Worm (Caenorhabditis elegans): Measurements from ENCODE around the gene F35D11.1.
A peak's percentile ranks its signal among the peaks of the same experiment; 100 is the strongest.

The F35D11.1 gene

DNA sequence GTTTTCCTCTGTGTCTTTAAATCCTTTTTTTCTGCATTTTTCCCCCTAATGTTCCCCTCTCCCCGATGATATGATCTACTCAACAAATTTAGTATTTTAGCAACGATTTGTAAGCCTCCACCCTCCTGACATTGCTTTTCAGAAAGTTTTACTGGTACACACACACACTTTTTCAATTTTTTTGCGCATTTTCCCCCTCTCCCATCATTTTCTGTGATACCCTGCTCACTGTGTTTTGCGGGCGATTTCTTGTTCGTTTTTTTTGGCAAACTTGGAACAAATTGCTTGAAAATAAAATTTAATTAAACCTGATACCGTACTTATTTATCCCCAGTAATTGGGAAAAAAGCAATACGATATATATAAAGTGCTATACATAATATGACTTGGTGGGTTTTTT is 36.0 kb upstream of the F35D11.1 start:
- TF ChIP-seq ama-1 (optimal IDR thresholded peaks at IDR 0.05) (peak; percentile 29), hnd-1 (tag; optimal IDR thresholded peaks at IDR 0.05) (no peak)

DNA sequence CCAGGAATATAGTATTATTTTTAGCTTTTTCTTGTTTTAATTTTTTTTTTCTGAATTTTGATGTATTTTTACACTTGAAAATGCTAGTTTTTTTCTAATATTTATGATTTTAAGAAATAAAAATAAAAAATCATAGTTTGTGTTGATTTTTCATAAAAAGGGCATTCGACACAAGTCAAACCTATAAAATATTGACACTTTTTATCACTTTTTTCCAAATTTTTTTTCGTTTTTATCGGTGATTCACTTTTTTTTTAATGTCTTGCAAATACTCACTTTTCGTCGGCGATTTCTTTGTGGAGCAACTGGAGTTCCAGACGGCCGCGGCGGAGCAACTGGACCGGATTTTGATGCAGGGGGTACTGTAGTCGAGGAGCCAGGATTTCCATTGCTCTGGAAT is 29.3 kb upstream of the F35D11.1 start:
- TF ChIP-seq B0310.2 (tag; optimal IDR thresholded peaks at IDR 0.05): no peak
- TF ChIP-seq ceh-36 (tag; optimal IDR thresholded peaks at IDR 0.05): no peak
- no peak for TF ChIP-seq tbx-11 (GFP tag; IDR thresholded peaks at IDR 0.05)
- no peak for TF ChIP-seq hmbx-1 (tag; optimal IDR thresholded peaks at IDR 0.05)
- no peak for TF ChIP-seq F13C5.2 (tag; optimal IDR thresholded peaks at IDR 0.05)

DNA sequence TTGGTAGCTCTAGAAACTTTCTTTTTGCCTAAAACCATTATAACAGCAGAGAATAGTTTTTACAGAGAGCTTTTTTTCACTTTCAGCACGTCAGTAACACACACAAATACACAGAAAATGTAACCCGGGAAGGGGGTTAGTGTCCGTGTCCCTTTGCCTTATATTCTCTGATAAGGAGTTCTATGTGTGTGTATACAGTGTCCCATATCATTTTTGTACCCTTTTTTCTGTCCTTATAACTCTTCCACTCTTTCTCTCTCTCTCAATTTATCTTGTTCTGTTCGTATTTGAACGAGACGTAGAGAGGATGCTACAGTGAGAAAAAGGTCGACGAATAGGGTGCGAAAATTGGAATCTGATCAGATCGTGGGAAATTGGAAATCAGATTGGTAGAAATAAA is 27.9 kb upstream of the F35D11.1 start:
- TF ChIP-seq ama-1 (optimal IDR thresholded peaks at IDR 0.05) (no peak), sea-1 (GFP tag; conservative IDR thresholded peaks at IDR 0.05) (no peak), B0310.2 (tag; optimal IDR thresholded peaks at IDR 0.05) (no peak)

DNA sequence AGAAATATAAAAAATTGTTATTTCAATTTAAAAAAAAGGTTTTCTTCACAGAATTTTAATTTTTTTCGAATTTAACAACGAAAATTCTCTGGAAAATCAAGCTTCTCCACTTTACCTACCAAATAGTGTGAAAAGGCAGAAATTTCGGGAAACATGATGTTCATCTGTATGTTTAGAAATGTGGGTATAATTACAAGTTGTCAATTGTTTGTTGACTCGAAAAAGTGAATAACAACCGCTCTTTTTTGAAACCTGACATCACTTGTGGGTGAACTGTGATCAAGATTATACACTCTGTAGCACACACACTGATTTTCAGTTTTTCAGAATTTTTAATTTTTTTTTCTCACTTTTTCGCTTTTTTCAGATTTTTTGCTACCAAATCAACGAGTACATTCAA is 26.9 kb upstream of the F35D11.1 start:
- TF ChIP-seq sea-1 (GFP tag; conservative IDR thresholded peaks at IDR 0.05) (no peak), tbx-11 (GFP tag; IDR thresholded peaks at IDR 0.05) (no peak)

DNA sequence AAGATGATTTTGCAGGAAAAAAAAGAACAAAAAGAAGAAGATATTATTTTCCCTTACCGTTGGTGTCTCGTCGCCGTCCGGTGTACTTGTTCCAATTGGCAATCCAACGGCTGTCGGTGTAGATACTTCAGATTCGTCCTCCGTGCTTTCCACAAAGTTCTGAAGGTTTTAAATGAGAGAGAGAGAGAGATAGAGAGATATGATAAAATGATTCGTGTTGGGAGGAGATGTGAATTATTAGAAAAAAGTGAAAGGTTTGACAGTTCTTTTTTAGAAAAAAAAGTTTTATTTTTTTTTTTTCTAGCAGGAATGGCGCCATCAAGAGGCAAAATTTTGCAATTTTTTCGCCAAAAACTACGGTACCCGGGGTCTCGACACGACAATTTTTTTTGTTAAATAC is 26.4 kb upstream of the F35D11.1 start:
- TF ChIP-seq sea-1 (GFP tag; conservative IDR thresholded peaks at IDR 0.05): no peak
- no peak for TF ChIP-seq tbx-37 (GFP tag; conservative IDR thresholded peaks at IDR 0.05)
- TF ChIP-seq tra-4 (tag; optimal IDR thresholded peaks at IDR 0.05): no peak
- TF ChIP-seq ceh-36 (tag; optimal IDR thresholded peaks at IDR 0.05): no peak
- no peak for TF ChIP-seq hmbx-1 (tag; optimal IDR thresholded peaks at IDR 0.05)
- no peak for TF ChIP-seq hnd-1 (tag; optimal IDR thresholded peaks at IDR 0.05)
- no peak for TF ChIP-seq aly-1 (tag; optimal IDR thresholded peaks at IDR 0.05)
- no peak for TF ChIP-seq hmg-4 (GFP tag; optimal IDR thresholded peaks at IDR 0.05)
- TF ChIP-seq B0310.2 (tag; optimal IDR thresholded peaks at IDR 0.05): no peak
- TF ChIP-seq ets-7 (tag; optimal IDR thresholded peaks at IDR 0.05): no peak
- no peak for TF ChIP-seq F13C5.2 (tag; optimal IDR thresholded peaks at IDR 0.05)
- TF ChIP-seq flt-1 (GFP tag; IDR thresholded peaks at IDR 0.05): no peak
- TF ChIP-seq scrt-1 (GFP tag; IDR thresholded peaks at IDR 0.05): no peak
- no peak for TF ChIP-seq pes-1 (GFP tag; IDR thresholded peaks at IDR 0.05)

DNA sequence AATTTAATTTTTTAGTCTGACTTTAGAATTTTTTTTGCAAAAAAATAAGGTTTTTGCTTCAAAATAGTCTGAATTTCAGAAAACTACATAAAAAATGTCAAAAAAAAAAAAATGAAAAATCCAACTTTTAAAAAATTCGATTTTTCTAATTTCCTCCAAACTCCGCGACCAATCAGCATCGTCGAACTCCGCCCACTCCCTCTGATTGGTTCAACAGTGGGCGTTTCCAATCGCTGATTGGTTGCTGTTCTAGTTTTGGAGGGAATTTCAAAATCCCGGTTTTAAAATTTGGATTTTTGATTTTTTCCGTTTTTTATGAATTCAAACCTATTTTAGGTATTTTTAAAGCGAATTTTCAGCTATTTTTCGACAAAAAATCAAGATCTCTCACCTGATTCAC is 25.9 kb upstream of the F35D11.1 start:
- TF ChIP-seq ceh-36 (tag; optimal IDR thresholded peaks at IDR 0.05): no peak
- no peak for TF ChIP-seq tbx-11 (GFP tag; IDR thresholded peaks at IDR 0.05)
- no peak for TF ChIP-seq tra-4 (tag; optimal IDR thresholded peaks at IDR 0.05)
- TF ChIP-seq pes-1 (GFP tag; IDR thresholded peaks at IDR 0.05): no peak
- no peak for TF ChIP-seq hmbx-1 (tag; optimal IDR thresholded peaks at IDR 0.05)
- no peak for TF ChIP-seq ama-1 (optimal IDR thresholded peaks at IDR 0.05)
- no peak for TF ChIP-seq tbx-37 (GFP tag; conservative IDR thresholded peaks at IDR 0.05)
- no peak for TF ChIP-seq F13C5.2 (tag; optimal IDR thresholded peaks at IDR 0.05)
- TF ChIP-seq sea-1 (GFP tag; conservative IDR thresholded peaks at IDR 0.05): no peak
- no peak for TF ChIP-seq flt-1 (GFP tag; IDR thresholded peaks at IDR 0.05)
- TF ChIP-seq hmg-4 (GFP tag; optimal IDR thresholded peaks at IDR 0.05): no peak
- TF ChIP-seq B0310.2 (tag; optimal IDR thresholded peaks at IDR 0.05): no peak

DNA sequence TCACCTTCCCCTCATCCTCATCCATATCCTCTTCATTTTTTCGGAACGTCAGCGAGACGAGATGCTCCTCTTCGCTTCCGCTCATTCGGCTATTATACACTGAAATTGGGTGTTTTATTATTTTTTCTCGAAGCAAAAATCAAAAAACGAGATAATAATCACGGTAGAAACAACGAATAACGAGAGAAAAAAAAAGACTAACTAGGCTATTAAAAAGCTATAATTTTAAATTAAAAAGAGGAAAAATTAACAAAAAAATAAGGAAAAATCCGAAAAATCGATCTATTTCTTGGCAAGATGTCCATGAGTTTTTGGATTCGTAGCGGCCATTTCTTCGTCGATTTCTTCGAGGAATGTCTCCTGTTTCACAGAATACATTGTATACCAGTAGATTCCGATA is 25.4 kb upstream of the F35D11.1 start, which contains the start of gene ipla-1:
ipla-1 (minus strand) TSS at position 101 of the 400 bp plus-strand sequence.
- TF ChIP-seq ceh-13 (GFP tag; optimal IDR thresholded peaks at IDR 0.05): no peak

DNA sequence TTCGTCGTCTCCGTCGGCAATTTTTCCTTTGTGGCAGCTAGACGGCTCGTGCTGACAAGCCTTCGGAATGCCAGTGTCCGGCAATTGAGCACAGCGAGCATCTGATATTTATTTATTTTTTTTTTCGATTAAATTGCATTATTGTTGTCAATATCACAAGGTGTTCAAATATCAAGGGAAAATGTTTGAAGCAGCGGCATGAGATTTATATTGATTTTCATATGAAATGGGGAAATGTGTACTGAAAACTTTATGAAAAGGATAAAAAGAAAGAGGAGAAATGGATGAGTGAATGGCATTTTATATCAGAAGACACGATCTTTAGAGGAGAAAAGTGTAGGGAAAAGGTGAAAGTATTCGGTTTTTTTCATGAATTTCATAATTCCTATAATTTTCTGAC is 24.2 kb upstream of the F35D11.1 start, which contains the start of gene coa-3:
coa-3 (minus strand) TSS at position 101 of the 400 bp plus-strand sequence.
- TF ChIP-seq ama-1 (optimal IDR thresholded peaks at IDR 0.05) (no peak), ets-7 (tag; optimal IDR thresholded peaks at IDR 0.05) (no peak), aly-1 (tag; optimal IDR thresholded peaks at IDR 0.05) (no peak), sea-1 (GFP tag; conservative IDR thresholded peaks at IDR 0.05) (no peak), hmbx-1 (tag; optimal IDR thresholded peaks at IDR 0.05) (no peak), scrt-1 (GFP tag; IDR thresholded peaks at IDR 0.05) (no peak), tbx-11 (GFP tag; IDR thresholded peaks at IDR 0.05) (no peak), hmg-4 (GFP tag; optimal IDR thresholded peaks at IDR 0.05) (no peak), hnd-1 (tag; optimal IDR thresholded peaks at IDR 0.05) (no peak), pes-1 (GFP tag; IDR thresholded peaks at IDR 0.05) (no peak), tra-4 (tag; optimal IDR thresholded peaks at IDR 0.05) (no peak), flt-1 (GFP tag; IDR thresholded peaks at IDR 0.05) (no peak), B0310.2 (tag; optimal IDR thresholded peaks at IDR 0.05) (no peak), ceh-36 (tag; optimal IDR thresholded peaks at IDR 0.05) (no peak), F13C5.2 (tag; optimal IDR thresholded peaks at IDR 0.05) (no peak), tbx-37 (GFP tag; conservative IDR thresholded peaks at IDR 0.05) (no peak), ceh-13 (GFP tag; optimal IDR thresholded peaks at IDR 0.05) (no peak)

DNA sequence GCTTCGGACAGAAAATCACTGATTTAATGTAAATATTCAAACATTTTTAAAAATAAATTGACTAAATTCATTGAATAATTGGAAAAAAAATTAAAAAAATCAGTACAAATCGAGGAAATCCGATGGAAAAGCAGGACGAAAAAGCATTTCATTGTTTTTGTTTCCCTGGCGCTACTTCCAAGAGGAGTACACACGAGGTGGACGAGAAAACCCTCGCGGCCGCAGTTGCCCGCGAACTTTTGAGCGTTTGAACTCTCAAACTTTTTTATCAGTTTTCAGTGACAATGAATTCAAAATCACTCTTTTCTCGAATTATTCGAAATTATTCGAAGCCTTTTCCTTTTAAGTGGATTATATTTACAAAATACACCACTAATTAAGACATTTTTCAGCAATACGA is 23.7 kb upstream of the F35D11.1 start, which contains the start of gene F35D11.4:
F35D11.4 (plus strand) TSS at position 393 of the 400 bp plus-strand sequence.
- no peak for TF ChIP-seq ceh-36 (tag; optimal IDR thresholded peaks at IDR 0.05)
- 0 out of 2 replicates have a peak, but pooled peaks have one; percentile 25 for TF ChIP-seq pes-1 (GFP tag; IDR thresholded peaks at IDR 0.05)
- 0 out of 2 replicates have a peak, but pooled peaks have one; percentile 26 for TF ChIP-seq tbx-11 (GFP tag; IDR thresholded peaks at IDR 0.05)
- no peak for TF ChIP-seq scrt-1 (GFP tag; IDR thresholded peaks at IDR 0.05)
- TF ChIP-seq F13C5.2 (tag; optimal IDR thresholded peaks at IDR 0.05): peak; percentile 37
- peak; percentile 74 for TF ChIP-seq tbx-37 (GFP tag; conservative IDR thresholded peaks at IDR 0.05)
- peak; percentile 57 for TF ChIP-seq hmg-4 (GFP tag; optimal IDR thresholded peaks at IDR 0.05)

Data from whole organism, early embryonic.